Worm (Caenorhabditis elegans): ENCODE results near the gene F43H9.3.

Gene F43H9.3

ce11 chrV:7995878-7996277, 28.9 kb downstream of the F43H9.3 start, which contains the start of gene Y97E10AR.2:
Gene Y97E10AR.2 (plus strand): TSS chrV:7996178.
- TF ChIP-seq elt-2 (tag; optimal IDR thresholded peaks at IDR 0.05), result no peak
- TF ChIP-seq syd-9 (tag; optimal IDR thresholded peaks at IDR 0.05), result no peak
- no peak for TF ChIP-seq K02D7.2 (tag; optimal IDR thresholded peaks at IDR 0.05)
- TF ChIP-seq fax-1 (tag; optimal IDR thresholded peaks at IDR 0.05), result no peak
- TF ChIP-seq tbx-7 (tag; optimal IDR thresholded peaks at IDR 0.05), result no peak
- no peak for TF ChIP-seq C38D4.7 (GFP tag; optimal IDR thresholded peaks at IDR 0.05)
- no peak for TF ChIP-seq dmd-4 (tag; optimal IDR thresholded peaks at IDR 0.05; ENCODE audit: borderline replicate concordance)
- no peak for TF ChIP-seq madf-2 (tag; optimal IDR thresholded peaks at IDR 0.05)
- no peak for TF ChIP-seq ceh-2 (tag; optimal IDR thresholded peaks at IDR 0.05)
- no peak for TF ChIP-seq ceh-18 (tag; optimal IDR thresholded peaks at IDR 0.05)

ce11 chrV:7995165-7995564, 29.6 kb downstream of the F43H9.3 start:
- no peak for TF ChIP-seq ceh-34 (tag; optimal IDR thresholded peaks at IDR 0.05)

- TF ChIP-seq hlh-6 (tag; optimal IDR thresholded peaks at IDR 0.05) (no peak), lin-11 (tag; optimal IDR thresholded peaks at IDR 0.05) (no peak)
Observed at ce11 chrV:7994570-7994969, 30.2 kb downstream of the F43H9.3 start, which contains the start of gene ceh-76. Gene ceh-76 (minus strand): TSS chrV:7994670.

- TF ChIP-seq ceh-31 (tag; optimal IDR thresholded peaks at IDR 0.05), result no peak
- TF ChIP-seq ceh-9 (tag; optimal IDR thresholded peaks at IDR 0.05), result no peak
Observed at ce11 chrV:7985860-7986259, 38.9 kb downstream of the F43H9.3 start, which contains the start of gene Y97E10AL.1. Gene Y97E10AL.1 (plus strand): TSS chrV:7986160.

ce11 chrV:7983381-7984052, 41.2 kb downstream of the F43H9.3 start, which contains the start of the genes natb-1 and abhd-12:
Gene natb-1 (minus strand): TSS chrV:7983431.
Gene abhd-12 (plus strand): TSS chrV:7983879.
- TF ChIP-seq ceh-30 (tag; optimal IDR thresholded peaks at IDR 0.05), result peak; percentile 27
- TF ChIP-seq dmd-4 (tag; optimal IDR thresholded peaks at IDR 0.05; ENCODE audit: borderline replicate concordance), result no peak
- TF ChIP-seq Y22D7AL.16 (tag; optimal IDR thresholded peaks at IDR 0.05), result no peak
- TF ChIP-seq unc-42 (tag; optimal IDR thresholded peaks at IDR 0.05), result peak; percentile 77
- TF ChIP-seq C38D4.7 (GFP tag; optimal IDR thresholded peaks at IDR 0.05), result no peak
- TF ChIP-seq hlh-8 (tag; optimal IDR thresholded peaks at IDR 0.05), result no peak
- peak; percentile 70 for TF ChIP-seq ceh-14 (tag; optimal IDR thresholded peaks at IDR 0.05)
- TF ChIP-seq hlh-30 (tag; optimal IDR thresholded peaks at IDR 0.05; ENCODE audit: insufficient read depth), result peak; percentile 16

ce11 chrV:7980993-7981595, 43.6 kb downstream of the F43H9.3 start, which contains the start of gene F26D11.1:
Gene F26D11.1 (plus strand): TSS chrV:7981545.
- TF ChIP-seq tbx-2 (tag; optimal IDR thresholded peaks at IDR 0.05), result no peak
- no peak for TF ChIP-seq K02D7.2 (tag; optimal IDR thresholded peaks at IDR 0.05)
- TF ChIP-seq fkh-6 (tag; optimal IDR thresholded peaks at IDR 0.05), result no peak
- TF ChIP-seq unc-86 (tag; optimal IDR thresholded peaks at IDR 0.05), result no peak
- TF ChIP-seq hlh-13 (GFP tag; optimal IDR thresholded peaks at IDR 0.05), result no peak

- TF ChIP-seq ceh-45 (GFP tag; IDR thresholded peaks at IDR 0.05) (no peak), unc-42 (tag; optimal IDR thresholded peaks at IDR 0.05) (peak; percentile 62)
Observed at ce11 chrV:7980370-7980987, 44.3 kb downstream of the F43H9.3 start.
